Worm (Caenorhabditis elegans) whole organism, L1 larva: ENCODE measurements around the gene his-42.

Source experiments
- aha-1 ChIP-seq: fragments of 150-350 bp; optimal IDR thresholded peaks from 2 replicates; lab custom pipeline; 2014; ENCODE audit warnings: missing biosample characterization, missing genetic modification characterization
- ceh-63 ChIP-seq: fragments of 200-800 bp; sonication (Bioruptor generic); optimal IDR thresholded peaks from 2 replicates; lab custom pipeline; 2018; ENCODE audit warnings: mild to moderate bottlenecking, missing genetic modification characterization, missing compliant biosample characterization
- ces-1 ChIP-seq: fragments of 150-350 bp; optimal IDR thresholded peaks from 2 replicates; lab custom pipeline; 2014; ENCODE audit warnings: missing biosample characterization, missing genetic modification reagents, missing genetic modification characterization
- dsc-1 ChIP-seq: sonication (generic microtip); optimal IDR thresholded peaks from 2 replicates; lab custom pipeline; 2016; ENCODE audit warnings: mild to moderate bottlenecking, missing genetic modification characterization, missing compliant biosample characterization
- fkh-10 ChIP-seq: sonication (generic microtip); optimal IDR thresholded peaks from 2 replicates; lab custom pipeline; 2017; ENCODE audit warnings: missing biosample characterization, missing genetic modification reagents, missing genetic modification characterization
- fos-1 ChIP-seq: fragments of 150-350 bp; optimal IDR thresholded peaks from 2 replicates; lab custom pipeline; 2014; ENCODE audit warnings: missing biosample characterization, missing genetic modification characterization
- hlh-17 ChIP-seq: fragments of 200-800 bp; sonication (Bioruptor generic); optimal IDR thresholded peaks from 2 replicates; lab custom pipeline; 2018; ENCODE audit warnings: missing genetic modification characterization, mild to moderate bottlenecking, missing compliant biosample characterization, moderate library complexity, borderline replicate concordance
- mdl-1 ChIP-seq, 2 experiments: fragments of 150-350 bp; optimal IDR thresholded peaks; 2 replicates each; lab custom pipeline; 2014 to 2017; ENCODE audit warnings: missing biosample characterization in 2 of 2, missing genetic modification characterization in 2 of 2, inconsistent platforms in 1 of 2
- mep-1 ChIP-seq: fragments of 150-350 bp; optimal IDR thresholded peaks from 2 replicates; lab custom pipeline; 2014; ENCODE audit warnings: missing biosample characterization, missing genetic modification characterization
- nhr-76 ChIP-seq: sonication (generic microtip); optimal IDR thresholded peaks from 2 replicates; lab custom pipeline; 2017; ENCODE audit warnings: missing biosample characterization, missing genetic modification characterization
- nhr-85 ChIP-seq: sonication (generic microtip); peaks from one replicate; lab custom pipeline; 2016; ENCODE audit warnings: missing genetic modification characterization, inconsistent platforms, missing compliant biosample characterization
- pag-3 ChIP-seq: sonication (generic microtip); optimal IDR thresholded peaks from 2 replicates; lab custom pipeline; 2017; ENCODE audit warnings: missing genetic modification characterization, mild to moderate bottlenecking, missing compliant biosample characterization, antibody characterized with exemption, borderline replicate concordance; ENCODE audit not compliant: insufficient read depth
- tbx-2 ChIP-seq: sonication (generic microtip); optimal IDR thresholded peaks from 2 replicates; lab custom pipeline; 2016; ENCODE audit warnings: missing genetic modification characterization, missing compliant biosample characterization
- unc-62 ChIP-seq: fragments of 150-350 bp; optimal IDR thresholded peaks from 2 replicates; lab custom pipeline; 2014; ENCODE audit warnings: missing biosample characterization, missing genetic modification reagents, missing genetic modification characterization

- no peak for TF ChIP-seq nhr-76 (tag; lab: Kevin White, UChicago)
- no peak for TF ChIP-seq ceh-63 (GFP tag; lab: Kevin White, UChicago)
- no peak for TF ChIP-seq pag-3 (tag; lab: Kevin White, UChicago)
- TF ChIP-seq mdl-1 (tag; optimal IDR thresholded peaks at IDR 0.05; lab: Kevin White, UChicago) = no peak
- no peak for TF ChIP-seq mep-1 (tag; lab: Kevin White, UChicago)
- TF ChIP-seq fos-1 (tag; lab: Kevin White, UChicago) = no peak
- TF ChIP-seq aha-1 = no peak
- no peak for TF ChIP-seq fkh-10
- TF ChIP-seq tbx-2 = no peak
- no peak for TF ChIP-seq hlh-17 (GFP tag; lab: Kevin White, UChicago)
- TF ChIP-seq unc-62 = no peak
- TF ChIP-seq nhr-85 (tag; lab: Kevin White, UChicago) = no peak
- no peak for TF ChIP-seq ces-1 (GFP tag; lab: Kevin White, UChicago)
- TF ChIP-seq dsc-1 (tag; lab: Kevin White, UChicago) = no peak
These were observed 5.0 kb upstream of the his-42 start, which contains the start of gene F08G2.5 for ce11 chrII:13833505-13833904.
